Worm (Caenorhabditis elegans) whole organism, L1 larva: ENCODE results near the gene clec-224.

Experiments used
- C04F5.9 ChIP-seq: sonication (generic microtip); optimal IDR thresholded peaks from 2 replicates; lab custom pipeline; 2016; ENCODE audit warnings: missing genetic modification characterization, missing compliant biosample characterization
- aha-1 ChIP-seq: fragments of 150-350 bp; optimal IDR thresholded peaks from 2 replicates; lab custom pipeline; 2014; ENCODE audit warnings: missing biosample characterization, missing genetic modification characterization
- aly-2 ChIP-seq: fragments of 150-350 bp; optimal IDR thresholded peaks from 2 replicates; lab custom pipeline; 2014; ENCODE audit warnings: missing biosample characterization, missing genetic modification characterization
- ama-1 ChIP-seq: fragments of 150-350 bp; optimal IDR thresholded peaks from 2 replicates; lab custom pipeline; 2014
- blmp-1 ChIP-seq: fragments of 150-350 bp; optimal IDR thresholded peaks from 2 replicates; lab custom pipeline; 2014; ENCODE audit warnings: missing biosample characterization, missing genetic modification characterization
- ceh-63 ChIP-seq: fragments of 200-800 bp; sonication (Bioruptor generic); optimal IDR thresholded peaks from 2 replicates; lab custom pipeline; 2018; ENCODE audit warnings: mild to moderate bottlenecking, missing genetic modification characterization, missing compliant biosample characterization
- ceh-8 ChIP-seq: fragments of 200-800 bp; sonication (Bioruptor generic); optimal IDR thresholded peaks from 2 replicates; lab custom pipeline; 2018; ENCODE audit warnings: mild to moderate bottlenecking, missing genetic modification characterization, moderate library complexity, missing compliant biosample characterization
- efl-1 ChIP-seq, 4 experiments: fragments of 150-350 bp; optimal IDR thresholded peaks in 3 of 4; peaks in 1 of 4; 1 replicate in 1 of 4; 2 replicates in 3 of 4; lab custom pipeline; 2014; ENCODE audit warnings: missing biosample characterization in 2 of 4, missing genetic modification characterization in 2 of 4, missing genetic modification reagents in 2 of 4
- efl-3 ChIP-seq: fragments of 200-800 bp; sonication (Bioruptor generic); optimal IDR thresholded peaks from 2 replicates; lab custom pipeline; 2018; ENCODE audit warnings: mild to moderate bottlenecking, missing genetic modification characterization, missing compliant biosample characterization
- egl-13 ChIP-seq: sonication (generic microtip); optimal IDR thresholded peaks from 2 replicates; lab custom pipeline; 2016; ENCODE audit warnings: missing genotype, missing genetic modification reagents, missing genetic modification characterization, missing compliant biosample characterization
- egl-27 ChIP-seq, 2 experiments: fragments of 150-350 bp in 1 of 2; sonication (generic microtip); optimal IDR thresholded peaks; 3 replicates each; lab custom pipeline; 2017 to 2018; ENCODE audit warnings: missing biosample characterization in 2 of 2, missing genetic modification characterization in 2 of 2, missing genetic modification reagents in 2 of 2
- elt-3 ChIP-seq, 6 experiments: fragments of 150-350 bp in 1 of 6; sonication (generic microtip); optimal IDR thresholded peaks; 2 replicates each; lab custom pipeline; 2017 to 2018; ENCODE audit warnings: missing biosample characterization in 6 of 6, missing genetic modification characterization in 6 of 6, inconsistent platforms in 1 of 6
- fkh-10 ChIP-seq: sonication (generic microtip); optimal IDR thresholded peaks from 2 replicates; lab custom pipeline; 2017; ENCODE audit warnings: missing biosample characterization, missing genetic modification reagents, missing genetic modification characterization
- fkh-4 ChIP-seq: sonication (generic microtip); optimal IDR thresholded peaks from 2 replicates; lab custom pipeline; 2016; ENCODE audit warnings: missing compliant biosample characterization, missing genetic modification characterization, borderline replicate concordance
- fkh-8 ChIP-seq: sonication (generic microtip); optimal IDR thresholded peaks from 2 replicates; lab custom pipeline; 2016; ENCODE audit warnings: mild to moderate bottlenecking, missing genetic modification characterization, missing compliant biosample characterization
- grh-1 ChIP-seq: fragments of 200-800 bp; sonication (Bioruptor generic); IDR thresholded peaks from 2 replicates; pipeline ENCODE4 v1.3.6; 2022; ENCODE audit warnings: missing genetic modification reagents, missing genetic modification characterization, missing compliant biosample characterization
- hlh-4 ChIP-seq: sonication (generic microtip); optimal IDR thresholded peaks from 2 replicates; lab custom pipeline; 2016; ENCODE audit warnings: mild to moderate bottlenecking, missing genetic modification characterization, missing compliant biosample characterization
- hpl-2 ChIP-seq: fragments of 150-350 bp; optimal IDR thresholded peaks from 2 replicates; lab custom pipeline; 2014; ENCODE audit warnings: missing biosample characterization, missing genetic modification reagents, missing genetic modification characterization
- irx-1 ChIP-seq: sonication (generic microtip); optimal IDR thresholded peaks from 2 replicates; lab custom pipeline; 2016; ENCODE audit warnings: missing genetic modification characterization, missing compliant biosample characterization
- isw-1 ChIP-seq: fragments of 200-800 bp; sonication (Bioruptor generic); IDR thresholded peaks from 2 replicates; pipeline ENCODE4 v1.3.6; 2022; ENCODE audit warnings: missing genetic modification characterization, missing compliant biosample characterization
- jun-1 ChIP-seq: fragments of 150-350 bp; optimal IDR thresholded peaks from 2 replicates; lab custom pipeline; 2014; ENCODE audit warnings: missing biosample characterization, missing genetic modification reagents, missing genetic modification characterization
- lin-14 ChIP-seq: fragments of 200-800 bp; sonication (Bioruptor generic); optimal IDR thresholded peaks from 2 replicates; lab custom pipeline; 2018; ENCODE audit warnings: mild to moderate bottlenecking, missing genetic modification characterization, moderate library complexity, missing compliant biosample characterization
- lin-15B ChIP-seq: fragments of 150-350 bp; sonication (generic microtip); optimal IDR thresholded peaks from 3 replicates; lab custom pipeline; 2014; ENCODE audit warnings: missing biosample characterization, missing genetic modification characterization
- lin-35 ChIP-seq, 2 experiments: fragments of 150-350 bp; optimal IDR thresholded peaks; 2 replicates each; lab custom pipeline; 2014; ENCODE audit warnings: missing biosample characterization in 2 of 2, missing genetic modification characterization in 2 of 2, missing genetic modification reagents in 2 of 2
- lin-39 ChIP-seq: fragments of 150-350 bp; optimal IDR thresholded peaks from 2 replicates; lab custom pipeline; 2014; ENCODE audit warnings: missing biosample characterization, missing genetic modification reagents, missing genetic modification characterization
- lsy-2 ChIP-seq, 2 experiments: fragments of 150-350 bp; optimal IDR thresholded peaks; 2 replicates each; lab custom pipeline; 2014; ENCODE audit warnings: missing biosample characterization in 2 of 2, missing genetic modification characterization in 2 of 2
- mab-9 ChIP-seq: fragments of 200-800 bp; sonication (Bioruptor generic); IDR thresholded peaks from 2 replicates; pipeline ENCODE4 v1.3.6; 2022; ENCODE audit warnings: missing genetic modification reagents, missing genetic modification characterization, missing compliant biosample characterization
- mdl-1 ChIP-seq, 2 experiments: fragments of 150-350 bp; optimal IDR thresholded peaks; 2 replicates each; lab custom pipeline; 2014 to 2017; ENCODE audit warnings: missing biosample characterization in 2 of 2, missing genetic modification characterization in 2 of 2, inconsistent platforms in 1 of 2
- mef-2 ChIP-seq: fragments of 150-350 bp; optimal IDR thresholded peaks from 2 replicates; lab custom pipeline; 2014; ENCODE audit warnings: missing biosample characterization, missing genetic modification characterization
- nhr-11 ChIP-seq: fragments of 150-350 bp; optimal IDR thresholded peaks from 2 replicates; lab custom pipeline; 2014; ENCODE audit warnings: missing biosample characterization, missing genetic modification characterization
- nhr-12 ChIP-seq: sonication (generic microtip); optimal IDR thresholded peaks from 2 replicates; lab custom pipeline; 2017; ENCODE audit warnings: missing biosample characterization, missing genetic modification characterization
- nhr-19 ChIP-seq: fragments of 200-800 bp; sonication (Bioruptor generic); conservative IDR thresholded peaks from 2 replicates; pipeline ENCODE4 v1.3.6; 2022; ENCODE audit warnings: missing genetic modification characterization, missing compliant biosample characterization
- nhr-28 ChIP-seq: fragments of 150-350 bp; optimal IDR thresholded peaks from 2 replicates; lab custom pipeline; 2014; ENCODE audit warnings: missing biosample characterization, missing genetic modification characterization
- nhr-71 ChIP-seq: sonication (generic microtip); optimal IDR thresholded peaks from 2 replicates; lab custom pipeline; 2016; ENCODE audit warnings: mild to moderate bottlenecking, missing genetic modification characterization, moderate library complexity, missing compliant biosample characterization
- pag-3 ChIP-seq: sonication (generic microtip); optimal IDR thresholded peaks from 2 replicates; lab custom pipeline; 2017; ENCODE audit warnings: missing genetic modification characterization, mild to moderate bottlenecking, missing compliant biosample characterization, antibody characterized with exemption, borderline replicate concordance; ENCODE audit not compliant: insufficient read depth
- pax-3 ChIP-seq: fragments of 200-800 bp; sonication (Bioruptor generic); optimal IDR thresholded peaks from 2 replicates; lab custom pipeline; 2018; ENCODE audit warnings: mild to moderate bottlenecking, missing genetic modification characterization, moderate library complexity, missing compliant biosample characterization
- pqm-1 ChIP-seq: sonication (generic microtip); optimal IDR thresholded peaks from 3 replicates; lab custom pipeline; 2017; ENCODE audit warnings: missing biosample characterization, missing genetic modification characterization
- rnt-1 ChIP-seq: sonication (generic microtip); optimal IDR thresholded peaks from 2 replicates; lab custom pipeline; 2016; ENCODE audit warnings: mild to moderate bottlenecking, missing genetic modification characterization, moderate library complexity, missing compliant biosample characterization
- snu-23 ChIP-seq: sonication (generic microtip); optimal IDR thresholded peaks from 2 replicates; lab custom pipeline; 2016; ENCODE audit warnings: missing genetic modification characterization, missing compliant biosample characterization
- swsn-7 ChIP-seq: sonication (generic microtip); optimal IDR thresholded peaks from 2 replicates; lab custom pipeline; 2016; ENCODE audit warnings: missing genetic modification characterization, missing compliant biosample characterization
- tlp-1 ChIP-seq: fragments of 150-350 bp; optimal IDR thresholded peaks from 2 replicates; lab custom pipeline; 2014; ENCODE audit warnings: missing biosample characterization, missing genetic modification characterization
- unc-86 ChIP-seq: sonication (generic microtip); optimal IDR thresholded peaks from 2 replicates; lab custom pipeline; 2016; ENCODE audit warnings: missing genetic modification characterization, missing compliant biosample characterization
- unc-98 ChIP-seq: fragments of 200-800 bp; sonication (Bioruptor generic); IDR thresholded peaks from 2 replicates; pipeline ENCODE4 v1.3.6; 2022; ENCODE audit warnings: missing genetic modification characterization, missing compliant biosample characterization
- vab-15 ChIP-seq: sonication (generic microtip); optimal IDR thresholded peaks from 2 replicates; lab custom pipeline; 2017; ENCODE audit warnings: missing genotype, mild to moderate bottlenecking, missing genetic modification characterization, missing compliant biosample characterization
- xbp-1 ChIP-seq: sonication (generic microtip); optimal IDR thresholded peaks from 2 replicates; lab custom pipeline; 2016; ENCODE audit warnings: missing genetic modification characterization, missing compliant biosample characterization
- zag-1 ChIP-seq: fragments of 150-350 bp; optimal IDR thresholded peaks from 2 replicates; lab custom pipeline; 2014; ENCODE audit warnings: missing biosample characterization, missing genetic modification characterization
- ztf-11 ChIP-seq, 2 experiments: sonication (generic microtip); optimal IDR thresholded peaks; 2 replicates each; lab custom pipeline; 2016 to 2017; ENCODE audit warnings: missing genetic modification characterization in 2 of 2, missing biosample characterization in 1 of 2, missing compliant biosample characterization in 1 of 2

The clec-224 gene

ce11 chrV:12194275-12194674, 15.0 kb upstream of the clec-224 start, which contains the start of gene ogdh-2 (continued):
- TF ChIP-seq pag-3 (tag; lab: Kevin White, UChicago) (no peak), nhr-19 (GFP tag; lab: Robert Waterston, UW) (no peak), fkh-10 (GFP tag; lab: Kevin White, UChicago) (no peak), xbp-1 (no peak), elt-3 (tag; optimal IDR thresholded peaks at IDR 0.05; lab: Kevin White, UChicago) (peak in 1 of 6 experiments; percentile 73)

ce11 chrV:12192129-12192528, 12.9 kb upstream of the clec-224 start, which contains the start of gene rnp-1:
TSS of gene rnp-1 (plus strand) at chrV:12192273.
- TF ChIP-seq pax-3 (tag; lab: Kevin White, UChicago) = peak; percentile 5
- no peak for TF ChIP-seq mdl-1 (tag; optimal IDR thresholded peaks at IDR 0.05; lab: Kevin White, UChicago)
- TF ChIP-seq ceh-63 = no peak
- TF ChIP-seq efl-1 (optimal IDR thresholded peaks at IDR 0.05; lab: Kevin White, UChicago) = no peak
- peak in 1 of 2 experiments; percentile 21 for TF ChIP-seq efl-1 (GFP tag; optimal IDR thresholded peaks at IDR 0.05 in 1 of 2; lab: Kevin White, UChicago)
- no peak for TF ChIP-seq fkh-8
- no peak for TF ChIP-seq hlh-4
- no peak for TF ChIP-seq lsy-2 (tag; optimal IDR thresholded peaks at IDR 0.05; lab: Kevin White, UChicago)
- TF ChIP-seq C04F5.9 (tag; lab: Kevin White, UChicago) = no peak
- TF ChIP-seq nhr-28 (tag; lab: Kevin White, UChicago) = no peak
- peak; percentile 16 for TF ChIP-seq nhr-71 (tag; lab: Kevin White, UChicago)
- TF ChIP-seq mab-9 (GFP tag; lab: Robert Waterston, UW) = no peak
- TF ChIP-seq snu-23 (GFP tag; lab: Kevin White, UChicago) = no peak
- no peak for TF ChIP-seq efl-3 (GFP tag; lab: Kevin White, UChicago)
- no peak for TF ChIP-seq lin-15B (tag; lab: Kevin White, UChicago)
- TF ChIP-seq xbp-1 = no peak
- no peak for TF ChIP-seq grh-1 (GFP tag; lab: Robert Waterston, UW)

- no peak for TF ChIP-seq tlp-1 (tag; lab: Kevin White, UChicago)
- TF ChIP-seq nhr-12 (tag; lab: Kevin White, UChicago) = no peak
- TF ChIP-seq aly-2 (tag; lab: Kevin White, UChicago) = peak; percentile 3
- TF ChIP-seq jun-1 (tag; lab: Kevin White, UChicago) = peak; percentile 7
- TF ChIP-seq nhr-11 (tag; lab: Kevin White, UChicago) = no peak
- TF ChIP-seq aha-1 (tag; lab: Kevin White, UChicago) = no peak
- peak; percentile 31 for TF ChIP-seq ceh-8 (GFP tag; lab: Kevin White, UChicago)
- peak; percentile 49 for TF ChIP-seq unc-86 (tag; lab: Kevin White, UChicago)
- no peak for TF ChIP-seq hlh-4
- TF ChIP-seq efl-3 (GFP tag; lab: Kevin White, UChicago) = no peak
- TF ChIP-seq ama-1 = peak; percentile 65
- TF ChIP-seq isw-1 = peak; percentile 41
- no peak for TF ChIP-seq unc-98
- peak; percentile 75 for TF ChIP-seq nhr-71 (tag; lab: Kevin White, UChicago)
- TF ChIP-seq hpl-2 = no peak
- no peak for TF ChIP-seq fkh-4 (tag; lab: Kevin White, UChicago)
- peak; percentile 73 for TF ChIP-seq swsn-7
- no peak for TF ChIP-seq fkh-10 (GFP tag; lab: Kevin White, UChicago)
- TF ChIP-seq lsy-2 (tag; optimal IDR thresholded peaks at IDR 0.05; lab: Kevin White, UChicago) = peak; percentile 94 to 98
- TF ChIP-seq blmp-1 = peak; percentile 49
- TF ChIP-seq lin-35 (GFP tag; optimal IDR thresholded peaks at IDR 0.05; lab: Kevin White, UChicago) = peak; percentile 79 to 87
- no peak for TF ChIP-seq egl-27 (tag; optimal IDR thresholded peaks at IDR 0.05; lab: Kevin White, UChicago)
- TF ChIP-seq ztf-11 (tag; optimal IDR thresholded peaks at IDR 0.05; lab: Kevin White, UChicago) = peak in 1 of 2 experiments; percentile 19
- TF ChIP-seq lin-14 = peak; percentile 68
- TF ChIP-seq pqm-1 (tag; lab: Kevin White, UChicago) = no peak
- TF ChIP-seq mef-2 (tag; lab: Kevin White, UChicago) = no peak
- peak; percentile 74 for TF ChIP-seq rnt-1 (tag; lab: Kevin White, UChicago)
- peak; percentile 37 for TF ChIP-seq egl-13 (tag; lab: Kevin White, UChicago)
- no peak for TF ChIP-seq lin-39 (tag; lab: Kevin White, UChicago)
- no peak for TF ChIP-seq vab-15 (tag; lab: Kevin White, UChicago)
- TF ChIP-seq xbp-1 = peak; percentile 59
- no peak for TF ChIP-seq zag-1 (tag; lab: Kevin White, UChicago)
- TF ChIP-seq irx-1 (tag; lab: Kevin White, UChicago) = peak; percentile 31
- TF ChIP-seq efl-1 (optimal IDR thresholded peaks at IDR 0.05; lab: Kevin White, UChicago) = peak; percentile 79 to 84
- peak; percentile 80 to 98 for TF ChIP-seq efl-1 (GFP tag; optimal IDR thresholded peaks at IDR 0.05 in 1 of 2; lab: Kevin White, UChicago)
Observed at ce11 chrV:12190943-12191569, 11.8 kb upstream of the clec-224 start, which contains the start of gene dpy-30. TSS of gene dpy-30 (plus strand) at chrV:12191519.
